Worm (Caenorhabditis elegans) whole organism, L3 larva: ENCODE measurements around the gene srw-113.

ENCODE experiments used
- ceh-16 ChIP-seq: sonication (generic microtip); optimal IDR thresholded peaks from 2 replicates; lab custom pipeline; 2017; ENCODE audit warnings: missing biosample characterization, missing genetic modification characterization
- ceh-82 ChIP-seq: fragments of 150-350 bp; optimal IDR thresholded peaks from 2 replicates; lab custom pipeline; 2014; ENCODE audit warnings: missing biosample characterization, missing genetic modification characterization
- fkh-10 ChIP-seq: sonication (generic microtip); optimal IDR thresholded peaks from 2 replicates; lab custom pipeline; 2017; ENCODE audit warnings: missing biosample characterization, missing genetic modification reagents, missing genetic modification characterization
- jun-1 ChIP-seq: fragments of 150-350 bp; optimal IDR thresholded peaks from 2 replicates; lab custom pipeline; 2014; ENCODE audit warnings: missing biosample characterization, missing genetic modification reagents, missing genetic modification characterization
- mdl-1 ChIP-seq: fragments of 150-350 bp; optimal IDR thresholded peaks from 2 replicates; lab custom pipeline; 2014; ENCODE audit warnings: missing biosample characterization, missing genetic modification characterization
- nhr-23 ChIP-seq: fragments of 150-350 bp; optimal IDR thresholded peaks from 2 replicates; lab custom pipeline; 2014; ENCODE audit warnings: missing biosample characterization, missing genetic modification reagents, missing genetic modification characterization
- snpc-4 ChIP-seq: fragments of 150-350 bp; optimal IDR thresholded peaks from 2 replicates; lab custom pipeline; 2014; ENCODE audit warnings: missing biosample characterization, missing genetic modification characterization
- tbx-2 ChIP-seq: sonication (generic microtip); optimal IDR thresholded peaks from 2 replicates; lab custom pipeline; 2016; ENCODE audit warnings: mild to moderate bottlenecking, missing genetic modification characterization, missing compliant biosample characterization

DNA sequence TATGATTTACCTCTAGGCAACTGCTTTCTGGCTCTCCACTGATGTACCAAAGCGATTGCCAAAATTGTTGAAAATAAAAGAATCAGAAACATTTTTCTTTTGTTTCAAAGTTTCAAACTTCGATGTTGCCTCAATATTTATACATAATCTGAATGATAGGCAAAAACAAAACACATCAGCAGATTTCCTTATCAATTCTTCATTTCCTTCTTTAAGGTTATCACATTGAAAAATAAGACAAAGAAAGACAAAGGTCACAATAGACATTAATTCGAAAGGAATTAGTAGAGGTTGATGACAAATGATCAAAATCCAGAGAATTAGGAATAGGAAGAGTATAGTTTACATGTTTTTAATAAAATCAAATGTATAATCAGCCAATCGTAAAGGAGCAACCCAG lies 42.0 kb upstream of the srw-113 start, which contains the start of gene cyp-34A2:
- TF ChIP-seq fkh-10 (GFP tag; lab: Kevin White, UChicago): no peak
- no peak for TF ChIP-seq jun-1 (tag; lab: Kevin White, UChicago)
- no peak for TF ChIP-seq nhr-23 (tag; lab: Kevin White, UChicago)
- TF ChIP-seq ceh-82 (tag; lab: Kevin White, UChicago): no peak
- no peak for TF ChIP-seq tbx-2 (tag; lab: Kevin White, UChicago)
- TF ChIP-seq mdl-1 (tag; lab: Kevin White, UChicago): no peak
- no peak for TF ChIP-seq snpc-4
- TF ChIP-seq ceh-16 (tag; lab: Kevin White, UChicago): no peak
